Fruit fly (Drosophila melanogaster): ENCODE results near the gene Helz.

The Helz gene

DNA sequence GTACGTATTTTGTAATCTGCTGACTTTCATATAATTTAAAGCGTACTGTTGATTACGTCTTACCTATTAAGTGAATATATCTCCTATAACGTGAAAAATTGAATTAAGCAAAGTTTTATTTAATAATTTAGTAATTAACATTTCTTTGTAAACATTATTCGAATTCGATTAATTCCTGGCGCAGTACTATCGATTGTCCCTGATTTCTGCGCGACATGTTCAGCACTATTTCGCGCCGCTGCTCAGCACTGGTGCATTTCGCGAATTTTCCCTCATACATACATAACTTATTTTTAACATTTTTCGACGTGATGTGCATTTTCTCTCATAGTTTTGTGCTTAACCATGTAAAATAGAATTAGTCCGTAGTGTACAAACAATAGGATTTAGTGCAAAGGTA, at the start of gene Helz:
TSS of gene Helz (plus strand) at position 260 of the 400 bp plus-strand sequence.
- no peak for TF ChIP-seq pan (optimal IDR thresholded peaks at IDR 0.05)
- TF ChIP-seq CG8478 (optimal IDR thresholded peaks at IDR 0.05) = no peak
- no peak for TF ChIP-seq psq (optimal IDR thresholded peaks at IDR 0.05)
- no peak for TF ChIP-seq EcR (GFP tag; optimal IDR thresholded peaks at IDR 0.05)
- no peak for TF ChIP-seq usp (GFP tag; optimal IDR thresholded peaks at IDR 0.05)
- no peak for TF ChIP-seq Dll (optimal IDR thresholded peaks at IDR 0.05)

DNA sequence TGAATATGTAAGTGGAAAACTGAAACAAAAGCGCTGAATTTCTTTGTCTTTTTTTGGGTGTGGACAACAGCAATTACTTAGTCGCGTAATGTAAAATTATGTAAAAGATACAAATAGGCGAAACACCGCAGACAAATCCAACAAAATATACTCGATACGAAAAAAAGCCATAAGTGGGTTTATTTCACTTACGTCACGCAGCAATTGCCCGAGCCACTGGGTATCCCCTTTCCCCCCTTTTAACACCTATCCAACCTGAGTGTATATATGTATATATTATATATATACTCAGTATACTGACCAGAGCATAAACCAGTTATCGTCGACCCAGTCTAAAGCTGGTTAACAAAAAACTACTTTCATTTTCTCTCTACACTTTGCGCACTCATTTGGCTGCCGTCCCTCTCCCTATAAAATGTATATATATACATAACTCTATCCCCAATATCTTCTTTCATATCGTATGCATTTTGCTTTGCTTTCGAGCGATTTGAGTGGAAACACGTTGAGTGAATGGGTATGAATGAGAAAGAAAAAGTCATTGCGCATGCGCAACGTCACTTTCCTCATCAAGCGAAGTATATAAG, 46.5 kb upstream of the Helz start:
- TF ChIP-seq psq (optimal IDR thresholded peaks at IDR 0.05) (no peak), usp (GFP tag; optimal IDR thresholded peaks at IDR 0.05) (no peak)

DNA sequence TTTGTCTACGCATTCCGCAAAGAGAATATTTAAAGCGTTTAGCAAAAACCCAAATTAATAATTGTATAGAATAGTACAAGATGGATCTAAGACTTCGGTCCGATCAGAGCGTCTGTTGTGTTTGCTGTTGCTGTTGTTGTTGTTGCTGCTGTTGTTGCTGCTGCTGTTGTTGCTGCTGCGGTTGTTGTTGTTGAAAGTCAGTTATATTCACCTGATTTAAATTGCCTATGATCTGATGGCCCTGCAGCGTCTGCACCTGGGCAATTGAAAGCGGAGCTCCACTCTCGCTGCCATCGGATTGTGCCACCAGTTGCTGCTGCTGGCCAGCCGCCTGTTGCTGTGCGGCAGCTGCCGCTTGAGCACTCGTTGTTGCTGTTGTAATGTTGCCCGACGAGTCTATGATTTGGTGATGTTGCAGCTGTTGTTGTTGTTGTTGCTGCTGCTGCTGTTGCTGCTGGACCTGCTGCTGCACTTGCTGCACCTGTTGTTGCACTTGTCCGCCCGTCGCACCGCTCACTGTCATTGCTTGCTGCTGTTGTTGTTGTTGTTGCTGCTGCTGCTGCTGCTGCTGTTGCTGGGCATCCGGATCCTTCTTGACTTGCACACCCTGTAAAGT, 38.6 kb upstream of the Helz start:
- TF ChIP-seq Dll (optimal IDR thresholded peaks at IDR 0.05) = no peak
- no peak for TF ChIP-seq pan (optimal IDR thresholded peaks at IDR 0.05)
- TF ChIP-seq CG8478 (optimal IDR thresholded peaks at IDR 0.05) = no peak
- TF ChIP-seq EcR (GFP tag; optimal IDR thresholded peaks at IDR 0.05) = no peak
- TF ChIP-seq psq (optimal IDR thresholded peaks at IDR 0.05) = no peak
- no peak for TF ChIP-seq usp (GFP tag; optimal IDR thresholded peaks at IDR 0.05)

DNA sequence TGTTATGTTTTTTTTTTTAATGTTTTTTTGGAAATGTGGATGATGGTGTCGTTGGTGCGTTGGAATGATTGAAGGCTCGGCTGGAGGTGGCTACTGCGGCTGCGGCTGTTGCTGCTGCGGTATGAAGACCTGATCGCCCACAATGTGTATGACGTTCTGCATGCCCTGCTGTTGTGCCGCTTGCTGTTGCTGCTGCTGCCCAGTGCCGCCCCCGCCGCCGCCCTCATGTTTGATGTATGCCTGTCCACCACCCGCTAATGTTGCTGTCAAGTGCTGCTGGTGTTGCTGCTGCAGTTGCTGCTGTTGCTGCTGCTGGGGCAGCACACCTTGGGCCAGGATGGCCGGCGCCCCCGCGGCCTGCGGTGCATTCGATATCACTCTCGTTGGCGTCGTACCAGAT, 36.9 kb upstream of the Helz start:
- no peak for TF ChIP-seq psq (optimal IDR thresholded peaks at IDR 0.05)
- no peak for TF ChIP-seq EcR (GFP tag; optimal IDR thresholded peaks at IDR 0.05)
- no peak for TF ChIP-seq usp (GFP tag; optimal IDR thresholded peaks at IDR 0.05)
- no peak for TF ChIP-seq Dll (optimal IDR thresholded peaks at IDR 0.05)
- no peak for TF ChIP-seq CG8478 (optimal IDR thresholded peaks at IDR 0.05)

DNA sequence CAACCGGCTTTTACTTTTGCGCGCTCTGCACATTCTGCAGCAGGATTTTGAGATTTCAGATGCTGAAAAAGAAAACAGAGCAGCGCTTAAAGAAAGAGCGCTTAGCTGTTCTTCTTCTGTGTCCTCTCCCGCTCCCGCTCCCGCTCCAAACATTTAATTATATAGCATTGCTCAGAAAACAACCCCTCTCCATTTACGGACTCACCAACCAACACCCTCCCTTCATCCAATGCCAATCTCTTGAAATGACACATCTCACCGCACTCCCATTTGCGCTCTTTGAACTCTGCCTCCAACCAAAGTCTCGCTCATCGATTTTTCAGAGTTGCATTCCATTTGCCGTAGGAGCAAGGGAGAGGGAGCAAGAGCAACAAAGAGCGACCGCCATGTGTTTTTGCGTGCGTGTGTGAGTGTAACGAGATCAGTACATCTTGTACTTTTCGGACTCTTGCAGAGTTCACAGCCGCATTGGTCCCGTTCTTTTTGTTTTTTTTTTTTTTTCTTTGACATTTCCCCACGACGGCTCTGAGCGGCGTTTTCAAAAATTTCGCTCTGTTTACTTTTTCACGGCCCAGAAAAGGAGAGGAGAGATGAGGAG, 34.6 kb upstream of the Helz start:
- TF ChIP-seq Dll (optimal IDR thresholded peaks at IDR 0.05) = peak; percentile 99
- TF ChIP-seq EcR (GFP tag; optimal IDR thresholded peaks at IDR 0.05) = no peak
- no peak for TF ChIP-seq pan (optimal IDR thresholded peaks at IDR 0.05)

DNA sequence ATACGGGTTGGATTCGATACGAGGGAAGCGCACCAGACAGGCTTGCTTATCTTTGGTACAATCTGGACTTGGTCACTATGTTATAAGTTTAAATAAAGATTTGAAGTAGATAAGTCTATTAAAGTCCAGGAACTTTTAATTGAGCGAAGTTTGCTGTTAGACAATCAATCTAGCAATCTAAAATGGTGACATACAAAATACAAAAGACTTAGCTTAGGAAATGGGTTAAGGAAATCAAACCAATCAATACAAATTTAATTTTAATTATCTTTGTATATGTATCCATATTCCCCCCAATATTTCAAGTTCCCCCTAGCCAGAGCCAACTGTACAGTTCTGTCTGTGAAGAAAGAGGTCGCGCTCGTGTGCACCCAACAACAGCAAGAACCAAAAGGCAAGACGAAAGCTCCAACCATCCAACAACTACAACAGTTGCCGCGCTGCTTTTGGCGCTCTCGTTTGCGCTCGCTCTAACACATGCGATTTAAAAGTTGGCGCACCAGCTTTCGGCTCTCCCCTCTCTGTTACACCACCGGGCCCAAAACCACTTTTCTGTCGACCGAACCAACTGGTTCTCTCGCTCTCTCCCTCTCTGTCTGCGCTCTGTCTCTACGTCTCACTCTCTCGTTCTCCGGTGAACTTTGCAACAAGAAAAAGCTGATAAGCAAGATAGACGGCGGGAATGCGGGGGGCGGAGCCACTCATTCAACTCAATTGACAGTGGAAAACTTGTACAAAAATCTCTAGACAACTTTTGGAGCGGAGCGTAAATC, 33.6 kb upstream of the Helz start:
- TF ChIP-seq EcR (GFP tag; optimal IDR thresholded peaks at IDR 0.05) (no peak), CG8478 (optimal IDR thresholded peaks at IDR 0.05) (peak; percentile 90), Dll (optimal IDR thresholded peaks at IDR 0.05) (peak; percentile 95), usp (GFP tag; optimal IDR thresholded peaks at IDR 0.05) (no peak), psq (optimal IDR thresholded peaks at IDR 0.05) (no peak), pan (optimal IDR thresholded peaks at IDR 0.05) (no peak)

DNA sequence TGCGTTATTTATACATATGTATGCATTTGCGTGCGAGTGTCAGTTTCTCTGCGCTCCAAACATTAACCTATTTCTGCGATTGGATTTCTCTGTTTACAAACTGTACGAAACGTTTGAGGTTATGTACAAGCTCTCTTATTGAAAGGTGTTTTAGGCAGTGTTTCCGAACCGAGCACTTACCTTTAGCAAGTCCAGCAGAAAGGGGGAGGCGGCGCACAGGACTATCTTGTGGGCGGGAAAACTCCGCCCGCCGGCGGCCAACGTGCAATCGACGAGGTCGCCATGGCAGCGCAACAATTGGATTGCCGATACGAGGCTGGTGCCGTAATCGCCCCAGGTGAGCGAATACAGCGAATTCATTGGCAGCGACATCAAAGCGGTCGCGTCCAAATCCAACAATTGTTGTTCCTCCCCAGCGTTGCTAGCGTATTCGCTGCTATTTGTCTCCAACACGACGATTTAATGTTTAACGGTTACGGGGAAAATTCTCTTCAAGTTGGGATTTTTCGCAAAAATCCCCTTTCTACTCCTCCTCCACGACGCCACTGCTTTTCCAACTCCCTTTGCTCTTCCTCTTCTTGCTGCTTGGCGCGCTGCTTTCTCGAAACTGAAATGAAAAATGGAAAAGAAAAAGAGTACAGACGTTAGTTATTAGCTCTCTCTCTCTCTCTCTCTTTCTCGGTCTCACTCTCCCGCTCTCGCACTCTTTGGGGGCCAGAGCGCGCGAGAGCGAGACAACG, 32.8 kb upstream of the Helz start:
- TF ChIP-seq usp (GFP tag; optimal IDR thresholded peaks at IDR 0.05) (no peak), EcR (GFP tag; optimal IDR thresholded peaks at IDR 0.05) (no peak), psq (optimal IDR thresholded peaks at IDR 0.05) (no peak), Dll (optimal IDR thresholded peaks at IDR 0.05) (no peak), CG8478 (optimal IDR thresholded peaks at IDR 0.05) (no peak), pan (optimal IDR thresholded peaks at IDR 0.05) (no peak)

DNA sequence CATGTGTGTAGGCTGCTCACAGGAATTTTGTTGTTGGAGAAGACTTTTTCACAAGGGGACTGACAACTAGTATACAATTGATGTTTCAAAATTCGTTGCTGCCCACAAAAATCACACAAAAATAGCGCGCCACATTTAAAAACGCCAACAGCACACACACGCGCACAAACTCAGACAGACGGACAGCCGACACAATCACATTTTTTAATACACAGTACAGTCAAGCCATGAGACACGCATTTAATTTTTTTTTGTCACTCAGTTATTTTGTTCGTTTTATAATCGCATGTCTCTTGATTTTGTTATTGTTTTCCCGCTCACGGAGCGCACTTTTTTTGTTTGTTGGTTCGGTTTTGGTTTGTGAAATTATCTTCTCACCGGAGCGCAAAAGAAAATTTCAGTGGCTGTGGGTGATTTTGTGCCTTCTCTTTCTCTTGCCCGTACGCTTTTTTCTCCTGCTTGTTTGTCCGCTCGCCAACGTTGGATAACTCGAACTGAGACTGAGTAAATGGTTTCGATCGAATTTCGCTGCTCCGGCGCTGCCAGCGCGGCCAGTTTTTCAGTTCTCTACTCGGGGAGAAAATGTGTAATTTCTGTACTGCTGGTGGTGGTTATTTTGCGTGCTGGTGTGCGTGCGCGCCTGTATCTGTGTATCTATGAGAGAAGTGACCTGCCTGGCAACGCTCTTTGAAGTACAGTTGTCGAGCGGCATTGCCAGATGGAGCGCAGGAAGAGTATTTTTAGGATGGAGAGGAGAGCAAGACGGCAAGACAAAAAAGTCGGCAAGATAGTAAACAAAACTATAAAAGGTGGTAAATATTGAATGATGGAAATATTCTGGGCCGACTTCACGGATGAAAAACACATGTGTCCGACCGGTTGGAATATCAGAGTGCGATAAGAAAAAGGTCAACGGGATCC, 32.0 kb upstream of the Helz start, which contains the start of gene CG42507:
TSS of gene CG42507 (minus strand) at position 499 of the 921 bp plus-strand sequence.
- TF ChIP-seq psq (optimal IDR thresholded peaks at IDR 0.05) (no peak), Dll (optimal IDR thresholded peaks at IDR 0.05) (peak; percentile 95)

DNA sequence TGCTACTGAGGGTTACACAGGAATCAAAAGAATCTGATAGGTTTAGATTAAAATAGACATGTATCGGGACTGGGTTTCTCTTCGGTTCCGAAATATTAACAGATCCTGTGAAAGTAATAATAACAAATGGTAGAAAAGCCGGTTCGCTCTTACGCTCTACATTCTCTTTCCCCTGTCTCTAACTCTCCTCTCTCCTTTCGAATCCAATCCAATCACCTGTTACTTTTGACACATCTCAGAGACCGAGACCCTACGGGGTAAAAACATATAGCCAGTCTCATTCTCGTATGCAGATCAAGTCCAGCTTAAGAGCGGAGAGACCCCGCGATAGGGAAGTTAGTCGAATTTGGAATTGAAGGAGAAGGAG, 31.0 kb upstream of the Helz start:
- TF ChIP-seq usp (GFP tag; optimal IDR thresholded peaks at IDR 0.05) = no peak
- TF ChIP-seq pan (optimal IDR thresholded peaks at IDR 0.05) = no peak
- TF ChIP-seq psq (optimal IDR thresholded peaks at IDR 0.05) = no peak
- TF ChIP-seq EcR (GFP tag; optimal IDR thresholded peaks at IDR 0.05) = no peak
- no peak for TF ChIP-seq Dll (optimal IDR thresholded peaks at IDR 0.05)
- TF ChIP-seq CG8478 (optimal IDR thresholded peaks at IDR 0.05) = no peak

DNA sequence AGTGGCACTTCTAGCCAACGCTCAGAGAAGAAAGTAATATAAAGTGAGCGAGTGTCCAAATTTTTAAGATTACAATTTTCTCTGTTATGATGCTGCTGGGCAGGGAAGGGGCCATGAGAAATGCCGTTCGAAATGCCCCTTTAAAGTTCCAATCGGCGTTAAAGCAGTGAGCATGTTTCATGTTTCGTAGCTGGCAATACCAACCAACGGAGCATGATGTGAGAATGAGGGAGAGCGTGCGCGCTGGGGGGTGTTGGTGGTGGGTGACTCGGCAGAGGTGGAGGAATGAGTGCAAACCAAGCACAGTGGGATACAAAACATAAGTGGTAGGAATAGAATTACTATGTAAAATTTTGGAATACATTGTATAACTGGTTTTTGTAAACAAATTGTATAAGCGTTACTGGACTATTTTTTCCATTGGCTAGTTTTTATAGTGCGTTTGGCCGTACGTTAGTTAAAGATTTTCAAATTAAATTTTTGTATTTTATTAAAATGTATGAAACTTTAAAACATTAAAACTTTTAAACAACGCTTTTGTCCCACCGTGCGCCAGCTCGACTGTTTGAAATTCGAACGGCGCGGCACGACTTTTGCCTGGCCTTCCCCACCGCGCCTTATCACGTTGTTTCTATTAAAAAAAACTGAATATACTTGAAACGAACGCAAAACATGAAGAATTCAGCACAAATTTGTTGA, 30.5 kb upstream of the Helz start:
- TF ChIP-seq EcR (GFP tag; optimal IDR thresholded peaks at IDR 0.05) = no peak
- TF ChIP-seq pan (optimal IDR thresholded peaks at IDR 0.05) = no peak
- TF ChIP-seq Dll (optimal IDR thresholded peaks at IDR 0.05) = peak; percentile 19
- TF ChIP-seq usp (GFP tag; optimal IDR thresholded peaks at IDR 0.05) = no peak
- TF ChIP-seq psq (optimal IDR thresholded peaks at IDR 0.05) = no peak
- no peak for TF ChIP-seq CG8478 (optimal IDR thresholded peaks at IDR 0.05)
